Worm (Caenorhabditis elegans): ENCODE measurements around the gene F59B10.3.

F59B10.3 gene

DNA sequence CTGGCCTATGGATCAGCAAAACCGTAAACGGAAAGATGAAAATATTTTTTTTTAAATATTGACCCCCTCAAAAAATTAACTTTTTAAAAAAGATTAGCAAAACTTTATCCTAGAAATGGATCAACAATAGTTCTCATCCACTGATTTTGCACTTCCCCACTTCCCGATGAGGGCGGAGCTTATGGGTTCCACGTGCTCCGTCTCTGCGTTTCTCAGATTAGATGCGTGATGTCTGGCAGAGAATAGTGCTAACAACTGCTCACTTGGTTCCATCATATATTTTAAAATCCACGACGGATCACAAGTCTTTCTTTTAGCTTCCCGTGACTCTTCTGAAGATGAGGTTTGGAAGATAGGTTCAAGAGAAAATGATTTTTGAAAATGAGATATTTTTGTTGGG, 48.0 kb downstream of the F59B10.3 start (continued):
- TF ChIP-seq ceh-88 (GFP tag; IDR thresholded peaks at IDR 0.05) (no peak), nhr-71 (tag; optimal IDR thresholded peaks at IDR 0.05) (peak; percentile 37)

DNA sequence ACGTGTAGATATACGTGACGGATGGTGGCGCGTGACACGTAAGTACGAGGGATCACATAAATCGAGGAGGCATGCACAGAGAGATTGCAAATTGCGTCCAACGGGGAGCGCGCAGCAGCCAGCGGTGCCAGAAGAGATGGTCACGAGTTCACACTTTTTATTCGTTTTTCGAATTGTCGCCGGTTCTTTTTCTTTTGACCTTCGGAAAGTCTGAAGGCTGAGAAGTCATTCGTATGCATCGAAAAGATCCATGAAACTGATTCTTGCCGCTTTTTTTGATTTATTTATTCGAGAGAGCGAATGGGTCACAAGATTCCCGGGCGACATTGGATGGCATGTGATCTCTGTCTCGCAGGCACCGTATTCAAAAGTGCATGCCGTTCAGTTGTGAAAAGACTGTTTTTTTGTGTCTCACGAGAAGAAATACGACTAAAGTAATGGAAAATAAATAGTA, 48.6 kb downstream of the F59B10.3 start:
- TF ChIP-seq nhr-237 (tag; optimal IDR thresholded peaks at IDR 0.05) (no peak), Y116A8C.19 (tag; optimal IDR thresholded peaks at IDR 0.05; ENCODE audit: borderline replicate concordance) (no peak), lin-15B (tag; optimal IDR thresholded peaks at IDR 0.05) (no peak), mdl-1 (tag; optimal IDR thresholded peaks at IDR 0.05) (peak in 1 of 2 experiments; percentile 97), elt-2 (tag; optimal IDR thresholded peaks at IDR 0.05) (peak; percentile 25), nhr-19 (GFP tag; conservative IDR thresholded peaks at IDR 0.05) (peak; percentile 87), swsn-7 (tag; optimal IDR thresholded peaks at IDR 0.05) (peak; percentile 83), ets-5 (GFP tag; IDR thresholded peaks at IDR 0.05) (no peak), mef-2 (tag; optimal IDR thresholded peaks at IDR 0.05) (no peak), lsy-2 (tag; optimal IDR thresholded peaks at IDR 0.05) (peak; percentile 67 to 68), fkh-4 (tag; optimal IDR thresholded peaks at IDR 0.05; ENCODE audit: borderline replicate concordance) (no peak), blmp-1 (tag; optimal IDR thresholded peaks at IDR 0.05) (peak; percentile 77), egl-13 (tag; optimal IDR thresholded peaks at IDR 0.05) (peak; percentile 51), aly-2 (tag; optimal IDR thresholded peaks at IDR 0.05) (no peak), ceh-63 (GFP tag; optimal IDR thresholded peaks at IDR 0.05) (no peak), lin-39 (tag; optimal IDR thresholded peaks at IDR 0.05) (peak; percentile 64), nhr-77 (tag; optimal IDR thresholded peaks at IDR 0.05) (no peak), nhr-71 (tag; optimal IDR thresholded peaks at IDR 0.05) (peak; percentile 96), unc-130 (tag; optimal IDR thresholded peaks at IDR 0.05) (peak; percentile 31), efl-3 (GFP tag; optimal IDR thresholded peaks at IDR 0.05) (peak; percentile 69), nhr-90 (tag; optimal IDR thresholded peaks at IDR 0.05; ENCODE audit: poor library complexity) (peak; percentile 79), ztf-11 (tag; optimal IDR thresholded peaks at IDR 0.05) (peak in 1 of 2 experiments; percentile 79), nhr-11 (tag; optimal IDR thresholded peaks at IDR 0.05) (peak; percentile 61), nhr-84 (tag; optimal IDR thresholded peaks at IDR 0.05) (no peak), ces-1 (GFP tag; optimal IDR thresholded peaks at IDR 0.05) (no peak), lir-3 (tag; optimal IDR thresholded peaks at IDR 0.05; ENCODE audit: poor library complexity) (peak; percentile 78), elt-3 (tag; optimal IDR thresholded peaks at IDR 0.05) (peak in 2 of 6 experiments; percentile 45 to 52), nhr-76 (tag; optimal IDR thresholded peaks at IDR 0.05) (no peak), jun-1 (tag; optimal IDR thresholded peaks at IDR 0.05) (peak; percentile 43), hpl-2 (GFP tag; optimal IDR thresholded peaks at IDR 0.05) (no peak), pag-3 (tag; optimal IDR thresholded peaks at IDR 0.05; ENCODE audit: borderline replicate concordance, insufficient read depth) (no peak), dpl-1 (GFP tag; optimal IDR thresholded peaks at IDR 0.05) (peak; percentile 47 to 65 (median 58)), C34B4.2 (tag; optimal IDR thresholded peaks at IDR 0.05) (no peak), C16A3.4 (tag; optimal IDR thresholded peaks at IDR 0.05) (peak; percentile 78), efl-1 (optimal IDR thresholded peaks at IDR 0.05) (peak; percentile 44 to 58), efl-1 (GFP tag; optimal IDR thresholded peaks at IDR 0.05 in 1 of 2) (peak; percentile 57 to 95), ceh-90 (tag; optimal IDR thresholded peaks at IDR 0.05) (no peak), lin-35 (GFP tag; optimal IDR thresholded peaks at IDR 0.05) (peak; percentile 66 to 78), aha-1 (tag; optimal IDR thresholded peaks at IDR 0.05) (peak; percentile 87), grh-1 (GFP tag; IDR thresholded peaks at IDR 0.05) (peak; percentile 45), nhr-85 (tag) (peak; percentile 97), pqm-1 (tag; optimal IDR thresholded peaks at IDR 0.05) (no peak), rnt-1 (tag; optimal IDR thresholded peaks at IDR 0.05) (peak; percentile 89), zip-4 (GFP tag; optimal IDR thresholded peaks at IDR 0.05) (peak; percentile 53), fos-1 (tag; optimal IDR thresholded peaks at IDR 0.05) (no peak), fkh-8 (tag; optimal IDR thresholded peaks at IDR 0.05) (peak; percentile 60), unc-62 (GFP tag; optimal IDR thresholded peaks at IDR 0.05) (no peak), tbx-2 (tag; optimal IDR thresholded peaks at IDR 0.05) (peak; percentile 86), dsc-1 (tag; optimal IDR thresholded peaks at IDR 0.05) (peak; percentile 70), lin-13 (GFP tag; optimal IDR thresholded peaks at IDR 0.05) (peak; percentile 62)
